Fruit fly (Drosophila melanogaster): ENCODE measurements around the gene Sem1.

The Sem1 gene

DNA sequence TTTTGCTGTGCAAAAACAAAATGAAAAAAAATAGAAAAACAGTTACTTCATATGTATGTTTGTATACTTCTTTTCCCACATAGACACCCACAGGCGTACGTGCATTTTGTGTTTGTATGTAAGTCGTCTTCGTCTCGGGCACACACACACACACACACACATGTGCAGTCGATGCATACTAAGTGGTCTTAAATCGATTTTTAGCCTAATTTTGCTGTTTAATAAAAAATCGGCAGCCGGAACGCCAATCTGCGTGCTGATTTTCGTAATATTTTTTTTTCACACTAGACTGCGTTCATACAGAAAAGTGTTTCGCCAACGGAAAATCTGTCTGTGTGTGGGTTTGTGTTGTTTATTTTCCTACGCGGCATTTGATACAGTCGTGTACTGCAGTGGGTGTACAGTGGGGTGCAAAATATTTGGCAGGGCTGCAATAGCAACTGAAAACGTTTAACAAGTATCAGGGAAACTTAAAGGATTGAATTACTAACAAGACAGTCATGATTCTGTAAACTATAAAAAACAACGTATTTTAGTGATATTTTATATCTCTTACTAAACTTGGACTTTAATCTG is 30.6 kb upstream of the Sem1 start (continued):
- TF ChIP-seq OdsH (GFP tag; optimal IDR thresholded peaks at IDR 0.05) (peak; percentile 51), CG11294 (GFP tag; IDR thresholded peaks at IDR 0.05) (no peak), CG6808 (GFP tag; optimal IDR thresholded peaks at IDR 0.05) (peak; percentile 56), Sox15 (GFP tag; optimal IDR thresholded peaks at IDR 0.05) (no peak), CG16779 (tag; optimal IDR thresholded peaks at IDR 0.05) (no peak), dac (GFP tag; optimal IDR thresholded peaks at IDR 0.05) (peak; percentile 23), CG7368 (GFP tag; optimal IDR thresholded peaks at IDR 0.05) (peak; percentile 48), fd59A (GFP tag; optimal IDR thresholded peaks at IDR 0.05) (peak; percentile 12), spab (GFP tag; optimal IDR thresholded peaks at IDR 0.05) (no peak), CG32006 (GFP tag; optimal IDR thresholded peaks at IDR 0.05) (peak; percentile 59), vri (GFP tag; optimal IDR thresholded peaks at IDR 0.05) (peak; percentile 52), CG34406 (GFP tag; optimal IDR thresholded peaks at IDR 0.05) (peak; percentile 47), CG6854 (GFP tag; optimal IDR thresholded peaks at IDR 0.05) (no peak), Eip78C (GFP tag) (peak; percentile 80), Smox (GFP tag; optimal IDR thresholded peaks at IDR 0.05) (no peak)

DNA sequence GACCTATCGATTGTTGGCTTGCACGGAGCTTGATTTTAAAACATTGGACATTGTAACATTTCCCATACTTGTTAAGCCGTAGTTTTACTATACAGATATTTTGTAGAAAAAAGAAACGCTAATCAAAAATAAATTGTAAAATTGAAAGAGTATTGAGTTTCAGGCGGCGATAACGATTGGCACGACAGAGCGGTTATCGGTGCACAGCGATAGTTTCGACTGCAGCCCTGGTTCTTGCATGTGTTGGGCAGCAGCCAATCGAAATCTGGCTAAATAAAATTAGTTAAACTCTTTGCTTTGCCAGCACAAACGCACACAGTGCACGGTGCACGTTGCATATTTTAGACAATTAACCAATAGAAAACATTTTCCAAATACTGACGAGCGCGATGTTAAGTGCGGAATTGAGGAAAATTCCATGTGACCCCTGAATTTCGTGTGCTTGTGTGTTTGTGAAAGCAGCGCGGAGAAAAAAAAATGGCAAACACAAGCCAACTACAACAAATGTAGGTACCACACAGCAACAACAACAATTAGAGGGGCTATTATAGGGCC is 25.9 kb upstream of the Sem1 start, which contains the start of gene milt:
Gene milt (plus strand): TSS at position 51 of the 555 bp plus-strand sequence.
- TF ChIP-seq Eip93F (GFP tag; optimal IDR thresholded peaks at IDR 0.05) (no peak), Blimp-1 (GFP tag; optimal IDR thresholded peaks at IDR 0.05) (no peak), CG1621 (tag; optimal IDR thresholded peaks at IDR 0.05) (no peak), achi (GFP tag; optimal IDR thresholded peaks at IDR 0.05) (no peak), svp (GFP tag) (peak; percentile 82), CG6854 (GFP tag; optimal IDR thresholded peaks at IDR 0.05) (no peak), Ets21C (GFP tag; optimal IDR thresholded peaks at IDR 0.05) (no peak), CG7368 (GFP tag; optimal IDR thresholded peaks at IDR 0.05) (no peak), fd59A (GFP tag; optimal IDR thresholded peaks at IDR 0.05) (no peak), Eip78C (GFP tag) (peak; percentile 72), Ets96B (tag; optimal IDR thresholded peaks at IDR 0.05) (no peak), vri (GFP tag; optimal IDR thresholded peaks at IDR 0.05) (peak; percentile 61), CG3919 (GFP tag; optimal IDR thresholded peaks at IDR 0.05) (no peak), esn (GFP tag; optimal IDR thresholded peaks at IDR 0.05) (peak; percentile 34), ss (GFP tag; optimal IDR thresholded peaks at IDR 0.05) (peak; percentile 24 to 39), CG15336 (GFP tag; IDR thresholded peaks at IDR 0.05) (no peak), CG6808 (GFP tag; optimal IDR thresholded peaks at IDR 0.05) (peak; percentile 9), topi (GFP tag; optimal IDR thresholded peaks at IDR 0.05) (peak; percentile 3), dsx (GFP tag; optimal IDR thresholded peaks at IDR 0.05; ENCODE audit: poor library complexity, severe bottlenecking) (peak; percentile 38)

DNA sequence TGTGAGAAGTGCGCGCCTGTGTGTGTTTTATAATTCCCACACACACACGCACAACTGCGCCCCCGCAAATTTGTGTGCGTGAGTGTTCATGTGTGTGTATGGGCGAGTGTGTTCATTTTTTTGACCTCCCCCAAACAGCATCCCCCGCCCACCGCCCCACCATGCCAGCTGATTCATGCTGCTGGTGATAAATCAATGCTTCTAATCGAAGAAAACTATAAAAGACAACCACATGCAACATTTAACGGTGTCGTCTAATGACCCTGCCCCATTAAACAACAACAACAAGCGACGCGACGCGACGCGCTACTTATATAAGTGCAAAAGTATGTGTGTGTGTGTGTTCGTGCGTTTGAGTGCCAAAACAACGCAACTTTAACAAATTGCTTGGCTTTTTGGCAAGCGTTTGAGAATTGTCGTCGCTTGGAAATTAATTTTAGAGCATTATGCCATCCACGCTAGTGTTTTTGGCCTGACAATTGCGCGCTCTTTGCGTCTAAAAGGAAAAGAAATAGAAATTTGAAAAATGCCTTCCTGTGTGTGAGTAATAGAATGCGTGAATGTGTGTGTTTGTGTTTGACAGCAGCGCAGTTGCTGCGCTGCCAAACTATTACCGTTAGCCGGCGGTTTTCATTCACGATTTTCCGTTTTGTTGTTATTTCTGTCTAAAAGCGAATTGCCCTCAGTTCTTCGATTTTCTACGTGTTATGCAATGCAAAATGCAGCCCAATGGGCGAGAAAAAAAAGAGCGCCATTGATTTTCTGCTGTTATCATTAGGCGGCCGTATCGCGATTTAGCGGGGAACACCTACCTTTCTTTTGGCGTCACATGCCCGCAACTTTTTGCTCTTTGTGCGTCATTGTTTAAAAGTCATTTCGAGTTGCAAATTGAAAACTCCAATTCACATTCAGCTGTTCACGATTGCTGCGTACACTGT is 25.1 kb upstream of the Sem1 start:
- TF ChIP-seq eg (GFP tag; IDR thresholded peaks at IDR 0.05) (peak; percentile 21; the same call in 1 of the 3 replicates), cyc (GFP tag; optimal IDR thresholded peaks at IDR 0.05) (no peak), CG8632 (GFP tag; optimal IDR thresholded peaks at IDR 0.05) (no peak), Hr4 (GFP tag; optimal IDR thresholded peaks at IDR 0.05) (no peak), vri (GFP tag; optimal IDR thresholded peaks at IDR 0.05) (peak; percentile 85), svp (GFP tag) (peak; percentile 70), dac (GFP tag; optimal IDR thresholded peaks at IDR 0.05) (no peak)

DNA sequence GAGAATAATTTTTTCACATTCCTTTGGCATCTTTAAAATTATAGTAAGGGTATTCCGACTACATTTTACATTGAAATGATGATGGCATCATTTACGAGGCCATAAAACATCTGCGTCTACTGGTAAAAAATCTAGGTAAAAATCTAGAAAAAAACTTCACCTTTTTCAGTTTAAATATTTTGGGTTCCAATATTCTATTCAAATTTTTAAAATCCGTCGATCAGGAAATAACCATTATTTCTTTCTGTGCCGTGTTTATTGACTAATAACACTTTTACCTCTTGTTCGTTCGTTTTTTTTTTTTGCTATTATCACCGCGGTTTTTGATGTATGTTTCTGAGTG is 24.5 kb upstream of the Sem1 start:
- TF ChIP-seq spab (GFP tag; optimal IDR thresholded peaks at IDR 0.05) = peak; percentile 20
- TF ChIP-seq esn (GFP tag; optimal IDR thresholded peaks at IDR 0.05) = peak; percentile 90
- peak; percentile 83 for TF ChIP-seq Hr39 (GFP tag; optimal IDR thresholded peaks at IDR 0.05)
- peak; percentile 67 for TF ChIP-seq Eip93F (GFP tag; optimal IDR thresholded peaks at IDR 0.05)
- peak; percentile 64 for TF ChIP-seq achi (GFP tag; optimal IDR thresholded peaks at IDR 0.05)
- peak; percentile 62; the same call in 1 of the 2 replicates for TF ChIP-seq CG11294 (GFP tag; IDR thresholded peaks at IDR 0.05)
- TF ChIP-seq eg (GFP tag; IDR thresholded peaks at IDR 0.05) = peak; percentile 83
- TF ChIP-seq lz (GFP tag; optimal IDR thresholded peaks at IDR 0.05) = peak; percentile 86
- no peak for TF ChIP-seq CG9139 (GFP tag; optimal IDR thresholded peaks at IDR 0.05)
- peak; percentile 48 for TF ChIP-seq Sox15 (GFP tag; optimal IDR thresholded peaks at IDR 0.05)
- TF ChIP-seq Lpt (GFP tag; optimal IDR thresholded peaks at IDR 0.05) = peak; percentile 36
- peak; percentile 87 for TF ChIP-seq Sox14 (GFP tag; optimal IDR thresholded peaks at IDR 0.05)
- peak; percentile 75 for TF ChIP-seq Eip78C (GFP tag)
- TF ChIP-seq CG8319 (GFP tag; optimal IDR thresholded peaks at IDR 0.05) = peak; percentile 50
- TF ChIP-seq pdm3 (GFP tag; optimal IDR thresholded peaks at IDR 0.05) = peak; percentile 79
- peak; percentile 48 for TF ChIP-seq CG6792 (GFP tag; optimal IDR thresholded peaks at IDR 0.05)
- peak; percentile 23 for TF ChIP-seq CG10631 (GFP tag; optimal IDR thresholded peaks at IDR 0.05)
- peak; percentile 23 for TF ChIP-seq CG8632 (GFP tag; optimal IDR thresholded peaks at IDR 0.05)
- peak; percentile 77 for TF ChIP-seq Met (GFP tag; optimal IDR thresholded peaks at IDR 0.05)
